Worm (Caenorhabditis elegans) whole organism, L3 larva: ENCODE data around the gene Y17D7C.6.

Experiments used
- aly-2 ChIP-seq: fragments of 150-350 bp; optimal IDR thresholded peaks from 2 replicates; lab custom pipeline; 2014; ENCODE audit warnings: missing biosample characterization, missing genetic modification characterization
- egl-27 ChIP-seq: sonication (generic microtip); optimal IDR thresholded peaks from 4 replicates; lab custom pipeline; 2017; ENCODE audit warnings: missing biosample characterization, missing genetic modification reagents, missing genetic modification characterization
- elt-3 ChIP-seq, 3 experiments: fragments of 150-350 bp in 1 of 3; sonication (generic microtip) in 2 of 3; optimal IDR thresholded peaks; 2 replicates in 2 of 3; 4 replicates in 1 of 3; lab custom pipeline; 2014 to 2017; ENCODE audit warnings: missing biosample characterization in 3 of 3, missing genetic modification characterization in 3 of 3
- lin-39 ChIP-seq: fragments of 150-350 bp; optimal IDR thresholded peaks from 2 replicates; lab custom pipeline; 2018; ENCODE audit warnings: missing biosample characterization, missing genetic modification reagents, missing genetic modification characterization
- mdl-1 ChIP-seq: fragments of 150-350 bp; optimal IDR thresholded peaks from 2 replicates; lab custom pipeline; 2014; ENCODE audit warnings: missing biosample characterization, missing genetic modification characterization
- nhr-28 ChIP-seq: fragments of 150-350 bp; optimal IDR thresholded peaks from 2 replicates; lab custom pipeline; 2014; ENCODE audit warnings: missing biosample characterization, missing genetic modification characterization
- nhr-43 ChIP-seq: sonication (generic microtip); optimal IDR thresholded peaks from 2 replicates; lab custom pipeline; 2016; ENCODE audit warnings: mild to moderate bottlenecking, missing genetic modification characterization, missing compliant biosample characterization; ENCODE audit not compliant: poor library complexity, severe bottlenecking
- pha-4 ChIP-seq: fragments of 150-350 bp; optimal IDR thresholded peaks from 2 replicates; lab custom pipeline; 2014; ENCODE audit warnings: missing biosample characterization, missing genetic modification reagents, missing genetic modification characterization
- sea-2 ChIP-seq: fragments of 150-350 bp; sonication (generic microtip); optimal IDR thresholded peaks from 4 replicates; lab custom pipeline; 2014; ENCODE audit warnings: missing biosample characterization, missing genetic modification reagents, missing genetic modification characterization
- tbx-2 ChIP-seq: sonication (generic microtip); optimal IDR thresholded peaks from 2 replicates; lab custom pipeline; 2016; ENCODE audit warnings: mild to moderate bottlenecking, missing genetic modification characterization, missing compliant biosample characterization
- unc-62 ChIP-seq: fragments of 150-350 bp; sonication (generic microtip); optimal IDR thresholded peaks from 4 replicates; lab custom pipeline; 2014; ENCODE audit warnings: missing biosample characterization, missing genetic modification reagents, missing genetic modification characterization
- ztf-4 ChIP-seq: fragments of 150-350 bp; optimal IDR thresholded peaks from 2 replicates; lab custom pipeline; 2014; ENCODE audit warnings: missing biosample characterization, missing genetic modification characterization

ce11 chrV:18706063-18706620, 3.5 kb upstream of the Y17D7C.6 start, which contains the start of gene Y17D7C.1:
- TF ChIP-seq lin-39 (tag; lab: Kevin White, UChicago) = no peak
- no peak for TF ChIP-seq sea-2 (GFP tag; lab: Kevin White, UChicago)
- TF ChIP-seq unc-62 (GFP tag; lab: Kevin White, UChicago) = no peak
- TF ChIP-seq nhr-43 (tag; lab: Kevin White, UChicago) = no peak
- no peak for TF ChIP-seq aly-2 (tag; lab: Kevin White, UChicago)
- no peak for TF ChIP-seq pha-4 (tag; lab: Kevin White, UChicago)
- no peak for TF ChIP-seq tbx-2 (tag; lab: Kevin White, UChicago)
- TF ChIP-seq ztf-4 = no peak
- TF ChIP-seq egl-27 (tag; lab: Kevin White, UChicago) = no peak
- no peak for TF ChIP-seq mdl-1 (tag; lab: Kevin White, UChicago)
- no peak for TF ChIP-seq elt-3 (tag; optimal IDR thresholded peaks at IDR 0.05; lab: Kevin White, UChicago)
- TF ChIP-seq nhr-28 (tag; lab: Kevin White, UChicago) = no peak
